Worm (Caenorhabditis elegans): ENCODE results near the gene nlp-66.

Gene nlp-66

ce11 chrX:11136988-11137387, 20.4 kb upstream of the nlp-66 start (continued):
- TF ChIP-seq isw-1 (GFP tag; IDR thresholded peaks at IDR 0.05) (no peak), ceh-63 (GFP tag; optimal IDR thresholded peaks at IDR 0.05) (no peak), ceh-88 (GFP tag; IDR thresholded peaks at IDR 0.05) (no peak), unc-62 (GFP tag; optimal IDR thresholded peaks at IDR 0.05) (no peak), zip-4 (GFP tag; optimal IDR thresholded peaks at IDR 0.05) (no peak), nhr-71 (tag; optimal IDR thresholded peaks at IDR 0.05) (peak; percentile 32), elt-3 (tag; optimal IDR thresholded peaks at IDR 0.05) (peak in 5 of 6 experiments; percentile 81 to 97 (median 91)), nhr-84 (tag; optimal IDR thresholded peaks at IDR 0.05) (no peak)

ce11 chrX:11134750-11135394, 18.2 kb upstream of the nlp-66 start:
- TF ChIP-seq C34B4.2 (tag; optimal IDR thresholded peaks at IDR 0.05) = no peak
- TF ChIP-seq sptf-1 (tag; optimal IDR thresholded peaks at IDR 0.05) = no peak
- 0 out of 2 replicates have a peak, but pooled peaks have one; percentile 31 for TF ChIP-seq mab-9 (GFP tag; IDR thresholded peaks at IDR 0.05)
- TF ChIP-seq efl-1 (optimal IDR thresholded peaks at IDR 0.05) = no peak
- no peak for TF ChIP-seq efl-1 (GFP tag; optimal IDR thresholded peaks at IDR 0.05 in 1 of 2)

ce11 chrX:11132260-11132659, 15.6 kb upstream of the nlp-66 start:
- TF ChIP-seq swsn-7 (tag; optimal IDR thresholded peaks at IDR 0.05) = no peak
- TF ChIP-seq elt-2 (tag; optimal IDR thresholded peaks at IDR 0.05) = peak; percentile 77
- TF ChIP-seq lsy-2 (tag; optimal IDR thresholded peaks at IDR 0.05) = peak in 1 of 2 experiments; percentile 5
- TF ChIP-seq aha-1 (tag; optimal IDR thresholded peaks at IDR 0.05) = no peak
- no peak for TF ChIP-seq sup-37 (GFP tag; optimal IDR thresholded peaks at IDR 0.05)
- no peak for TF ChIP-seq tlp-1 (tag; optimal IDR thresholded peaks at IDR 0.05)
- no peak for TF ChIP-seq snu-23 (GFP tag; optimal IDR thresholded peaks at IDR 0.05)
- no peak for TF ChIP-seq vab-15 (tag; optimal IDR thresholded peaks at IDR 0.05)
- no peak for TF ChIP-seq ceh-8 (GFP tag; optimal IDR thresholded peaks at IDR 0.05)
- no peak for TF ChIP-seq snpc-4 (tag; optimal IDR thresholded peaks at IDR 0.05)
- no peak for TF ChIP-seq fkh-4 (tag; optimal IDR thresholded peaks at IDR 0.05; ENCODE audit: borderline replicate concordance)
- TF ChIP-seq F16B12.6 (tag; optimal IDR thresholded peaks at IDR 0.05) = no peak
- no peak for TF ChIP-seq nhr-85 (tag)
- TF ChIP-seq lin-39 (tag; optimal IDR thresholded peaks at IDR 0.05) = no peak

ce11 chrX:11126259-11126658, 9.6 kb upstream of the nlp-66 start:
- TF ChIP-seq hlh-4 (tag; optimal IDR thresholded peaks at IDR 0.05) (no peak), elt-3 (tag; optimal IDR thresholded peaks at IDR 0.05) (peak in 2 of 6 experiments; percentile 15 to 84), ets-5 (GFP tag; IDR thresholded peaks at IDR 0.05) (no peak), ceh-88 (GFP tag; IDR thresholded peaks at IDR 0.05) (no peak), snpc-4 (tag; optimal IDR thresholded peaks at IDR 0.05) (no peak), mdl-1 (tag; optimal IDR thresholded peaks at IDR 0.05) (no peak), ceh-82 (tag; optimal IDR thresholded peaks at IDR 0.05) (no peak), fkh-8 (tag; optimal IDR thresholded peaks at IDR 0.05) (no peak), grh-1 (GFP tag; IDR thresholded peaks at IDR 0.05) (no peak), lin-14 (GFP tag; optimal IDR thresholded peaks at IDR 0.05) (peak; percentile 27), irx-1 (tag; optimal IDR thresholded peaks at IDR 0.05) (no peak), mef-2 (tag; optimal IDR thresholded peaks at IDR 0.05) (no peak), unc-130 (tag; optimal IDR thresholded peaks at IDR 0.05) (no peak), blmp-1 (tag; optimal IDR thresholded peaks at IDR 0.05) (peak; percentile 72), tlp-1 (tag; optimal IDR thresholded peaks at IDR 0.05) (no peak), zag-1 (tag; optimal IDR thresholded peaks at IDR 0.05) (no peak), nhr-20 (tag; optimal IDR thresholded peaks at IDR 0.05) (no peak), nhr-85 (tag) (peak; percentile 66), nhr-12 (tag; optimal IDR thresholded peaks at IDR 0.05) (no peak), swsn-7 (tag; optimal IDR thresholded peaks at IDR 0.05) (no peak)

All from whole organism, L1 larva.